Worm (Caenorhabditis elegans): ENCODE results near the gene hmg-12.

DNA sequence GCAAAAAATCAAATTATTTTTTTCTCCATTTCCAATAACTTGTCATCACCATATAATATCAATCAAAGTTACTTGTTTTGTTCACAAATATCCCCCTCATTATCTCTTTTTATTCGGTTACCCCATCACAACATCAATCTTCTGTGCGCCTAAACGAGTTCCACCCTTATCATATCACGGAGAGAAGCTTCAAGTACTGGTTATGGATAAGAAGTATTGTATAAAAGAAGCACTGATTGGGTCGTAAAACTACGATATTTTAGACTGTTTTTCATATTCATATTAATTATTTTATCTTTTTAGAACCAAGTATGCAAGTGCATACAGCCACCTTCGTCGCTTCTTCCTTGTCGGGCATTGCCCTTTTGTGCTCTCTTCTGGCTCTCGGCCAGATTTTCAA lies 48.1 kb upstream of the hmg-12 start, which contains the start of gene col-84:
- TF ChIP-seq let-526 (GFP tag; IDR thresholded peaks at IDR 0.05) (no peak), pha-4 (tag; optimal IDR thresholded peaks at IDR 0.05) (no peak), unc-62 (GFP tag; optimal IDR thresholded peaks at IDR 0.05) (no peak), F22D6.2 (tag; optimal IDR thresholded peaks at IDR 0.05) (no peak), ama-1 (optimal IDR thresholded peaks at IDR 0.05) (no peak), ama-1 (GFP tag; optimal IDR thresholded peaks at IDR 0.05) (no peak), bed-2 (GFP tag; IDR thresholded peaks at IDR 0.05) (no peak), rec-8 (tag; optimal IDR thresholded peaks at IDR 0.05) (no peak), T07F8.4 (tag; optimal IDR thresholded peaks at IDR 0.05) (no peak), xnd-1 (tag; optimal IDR thresholded peaks at IDR 0.05) (no peak), hmg-20 (GFP tag; IDR thresholded peaks at IDR 0.05) (no peak)

All from whole organism, young adult.